Worm (Caenorhabditis elegans) whole organism, mixed stage, embryonic: ENCODE measurements around the gene srh-109.

Source experiments
- M03D4.4 ChIP-seq: sonication (generic microtip); optimal IDR thresholded peaks from 2 replicates; lab custom pipeline; 2017; ENCODE audit warnings: mild to moderate bottlenecking, missing genetic modification characterization, missing compliant biosample characterization
- bed-3 ChIP-seq: fragments of 200-800 bp; sonication (Bioruptor generic); optimal IDR thresholded peaks from 3 replicates; lab custom pipeline; 2018; ENCODE audit warnings: mild to moderate bottlenecking, missing genetic modification characterization, moderate library complexity, missing compliant biosample characterization
- blmp-1 ChIP-seq: fragments of 150-350 bp; optimal IDR thresholded peaks from 2 replicates; lab custom pipeline; 2014; ENCODE audit warnings: missing biosample characterization, missing genetic modification characterization
- ceh-39 ChIP-seq: fragments of 150-350 bp; optimal IDR thresholded peaks from 2 replicates; lab custom pipeline; 2014; ENCODE audit warnings: missing biosample characterization, missing genetic modification characterization
- ceh-43 ChIP-seq: fragments of 200-800 bp; sonication (Bioruptor generic); optimal IDR thresholded peaks from 2 replicates; lab custom pipeline; 2018; ENCODE audit warnings: mild to moderate bottlenecking, missing genetic modification characterization, moderate library complexity, missing compliant biosample characterization
- ceh-83 ChIP-seq: fragments of 200-800 bp; sonication (Bioruptor generic); optimal IDR thresholded peaks from 2 replicates; lab custom pipeline; 2018; ENCODE audit warnings: mild to moderate bottlenecking, missing genetic modification characterization, missing compliant biosample characterization
- ces-1 ChIP-seq: fragments of 150-350 bp; optimal IDR thresholded peaks from 2 replicates; lab custom pipeline; 2014; ENCODE audit warnings: missing biosample characterization, missing genetic modification reagents, missing genetic modification characterization
- cnd-1 ChIP-seq: fragments of 200-800 bp; sonication (Bioruptor generic); optimal IDR thresholded peaks from 2 replicates; lab custom pipeline; 2018; ENCODE audit warnings: mild to moderate bottlenecking, missing genetic modification characterization, missing compliant biosample characterization
- elt-1 ChIP-seq: sonication (generic microtip); optimal IDR thresholded peaks from 2 replicates; lab custom pipeline; 2017; ENCODE audit warnings: missing genetic modification characterization, mild to moderate bottlenecking, missing compliant biosample characterization, antibody characterized with exemption, moderate library complexity, borderline replicate concordance; ENCODE audit not compliant: insufficient read depth
- elt-3 ChIP-seq: fragments of 150-350 bp; optimal IDR thresholded peaks from 2 replicates; lab custom pipeline; 2014; ENCODE audit warnings: missing biosample characterization, missing genetic modification characterization
- flh-1 ChIP-seq: fragments of 200-800 bp; sonication (Bioruptor generic); optimal IDR thresholded peaks from 2 replicates; lab custom pipeline; 2018; ENCODE audit warnings: mild to moderate bottlenecking, missing genetic modification characterization, moderate library complexity, missing compliant biosample characterization
- hlh-1 ChIP-seq: fragments of 150-350 bp; optimal IDR thresholded peaks from 2 replicates; lab custom pipeline; 2014; ENCODE audit warnings: missing biosample characterization, missing genetic modification reagents, missing genetic modification characterization
- lin-13 ChIP-seq: fragments of 150-350 bp; optimal IDR thresholded peaks from 2 replicates; lab custom pipeline; 2014; ENCODE audit warnings: missing biosample characterization, missing genetic modification characterization
- lin-32 ChIP-seq: fragments of 200-800 bp; sonication (Bioruptor generic); optimal IDR thresholded peaks from 2 replicates; lab custom pipeline; 2018; ENCODE audit warnings: mild to moderate bottlenecking, missing genetic modification characterization, missing compliant biosample characterization
- lsy-2 ChIP-seq: fragments of 150-350 bp; optimal IDR thresholded peaks from 2 replicates; lab custom pipeline; 2014; ENCODE audit warnings: missing biosample characterization, missing genetic modification characterization
- mab-5 ChIP-seq: fragments of 150-350 bp; optimal IDR thresholded peaks from 2 replicates; lab custom pipeline; 2014; ENCODE audit warnings: missing biosample characterization, missing genetic modification characterization
- mep-1 ChIP-seq: fragments of 150-350 bp; optimal IDR thresholded peaks from 2 replicates; lab custom pipeline; 2017; ENCODE audit warnings: missing biosample characterization, missing genetic modification reagents, missing genetic modification characterization, inconsistent platforms
- mls-2 ChIP-seq: sonication (generic microtip); optimal IDR thresholded peaks from 2 replicates; lab custom pipeline; 2016; ENCODE audit warnings: mild to moderate bottlenecking, missing genetic modification characterization, moderate library complexity, missing compliant biosample characterization
- nhr-12 ChIP-seq: fragments of 150-350 bp; optimal IDR thresholded peaks from 2 replicates; lab custom pipeline; 2014; ENCODE audit warnings: missing biosample characterization, missing genetic modification characterization
- nhr-237 ChIP-seq: fragments of 150-350 bp; optimal IDR thresholded peaks from 2 replicates; lab custom pipeline; 2014; ENCODE audit warnings: missing biosample characterization, missing genetic modification characterization
- nhr-76 ChIP-seq: sonication (generic microtip); optimal IDR thresholded peaks from 2 replicates; lab custom pipeline; 2017; ENCODE audit warnings: missing biosample characterization, missing genetic modification characterization
- pha-4 ChIP-seq: fragments of 150-350 bp; optimal IDR thresholded peaks from 2 replicates; lab custom pipeline; 2018; ENCODE audit warnings: missing biosample characterization, missing genetic modification reagents, missing genetic modification characterization
- sem-2 ChIP-seq: fragments of 200-800 bp; sonication (Bioruptor generic); optimal IDR thresholded peaks from 2 replicates; lab custom pipeline; 2018; ENCODE audit warnings: mild to moderate bottlenecking, missing genetic modification characterization, missing compliant biosample characterization
- snpc-4 ChIP-seq: fragments of 150-350 bp; optimal IDR thresholded peaks from 2 replicates; lab custom pipeline; 2014; ENCODE audit warnings: missing biosample characterization, missing genetic modification characterization
- sptf-1 ChIP-seq: sonication (generic microtip); optimal IDR thresholded peaks from 2 replicates; lab custom pipeline; 2017; ENCODE audit warnings: mild to moderate bottlenecking, missing genetic modification characterization, moderate library complexity, missing compliant biosample characterization
- tbx-8 ChIP-seq: fragments of 200-800 bp; sonication (Bioruptor generic); optimal IDR thresholded peaks from 2 replicates; lab custom pipeline; 2018; ENCODE audit warnings: mild to moderate bottlenecking, missing genetic modification characterization, moderate library complexity, missing compliant biosample characterization
- unc-120 ChIP-seq: sonication (generic microtip); optimal IDR thresholded peaks from 2 replicates; lab custom pipeline; 2017; ENCODE audit warnings: missing genetic modification characterization, missing compliant biosample characterization; ENCODE audit not compliant: poor library complexity, severe bottlenecking
- unc-39 ChIP-seq: fragments of 150-350 bp; optimal IDR thresholded peaks from 2 replicates; lab custom pipeline; 2014; ENCODE audit warnings: missing biosample characterization, missing genetic modification characterization
- unc-62 ChIP-seq: fragments of 150-350 bp; optimal IDR thresholded peaks from 2 replicates; lab custom pipeline; 2014; ENCODE audit warnings: missing biosample characterization, missing genetic modification reagents, missing genetic modification characterization
- zip-8 ChIP-seq: fragments of 150-350 bp; optimal IDR thresholded peaks from 2 replicates; lab custom pipeline; 2014; ENCODE audit warnings: missing biosample characterization, missing genetic modification characterization
- ztf-11 ChIP-seq: fragments of 150-350 bp; optimal IDR thresholded peaks from 2 replicates; lab custom pipeline; 2014; ENCODE audit warnings: missing biosample characterization, missing genetic modification characterization

Gene srh-109

ce11 chrV:17243016-17243415 lies 22.8 kb upstream of the srh-109 start:
- TF ChIP-seq elt-3 (tag; lab: Kevin White, UChicago) = no peak
- no peak for TF ChIP-seq unc-62 (GFP tag; lab: Kevin White, UChicago)
- TF ChIP-seq bed-3 (GFP tag; lab: Kevin White, UChicago) = no peak
- no peak for TF ChIP-seq nhr-237 (tag; lab: Kevin White, UChicago)
- no peak for TF ChIP-seq sem-2 (GFP tag; lab: Kevin White, UChicago)
- TF ChIP-seq ztf-11 (tag; lab: Kevin White, UChicago) = no peak

ce11 chrV:17242552-17242951 lies 22.3 kb upstream of the srh-109 start, which contains the start of gene Y68A4B.3:
Y68A4B.3 (minus strand) TSS chrV:17242652.
- no peak for TF ChIP-seq unc-120 (tag; lab: Kevin White, UChicago)
- TF ChIP-seq mls-2 = no peak
- no peak for TF ChIP-seq ceh-43 (GFP tag; lab: Kevin White, UChicago)
- TF ChIP-seq mab-5 (tag; lab: Kevin White, UChicago) = no peak
- no peak for TF ChIP-seq nhr-76
- no peak for TF ChIP-seq pha-4 (tag; lab: Kevin White, UChicago)
- no peak for TF ChIP-seq ceh-83 (GFP tag; lab: Kevin White, UChicago)
- TF ChIP-seq lin-32 (GFP tag; lab: Kevin White, UChicago) = no peak
- no peak for TF ChIP-seq cnd-1
- no peak for TF ChIP-seq mep-1

ce11 chrV:17241278-17241661 lies 21.0 kb upstream of the srh-109 start:
- no peak for TF ChIP-seq flh-1 (GFP tag; lab: Kevin White, UChicago)
- no peak for TF ChIP-seq ztf-11 (tag; lab: Kevin White, UChicago)
- TF ChIP-seq nhr-12 (tag; lab: Kevin White, UChicago) = no peak
- TF ChIP-seq sptf-1 (tag; lab: Kevin White, UChicago) = no peak
- no peak for TF ChIP-seq mab-5 (tag; lab: Kevin White, UChicago)
- no peak for TF ChIP-seq nhr-237 (tag; lab: Kevin White, UChicago)
- no peak for TF ChIP-seq blmp-1 (tag; lab: Kevin White, UChicago)

ce11 chrV:17240579-17241277 lies 20.5 kb upstream of the srh-109 start:
- TF ChIP-seq tbx-8 (GFP tag; lab: Kevin White, UChicago) (no peak), snpc-4 (tag; lab: Kevin White, UChicago) (no peak), elt-1 (tag; lab: Kevin White, UChicago) (no peak), ceh-83 (GFP tag; lab: Kevin White, UChicago) (no peak), unc-39 (tag; lab: Kevin White, UChicago) (no peak), cnd-1 (no peak), mls-2 (no peak), elt-3 (tag; lab: Kevin White, UChicago) (no peak), blmp-1 (tag; lab: Kevin White, UChicago) (no peak), ceh-43 (GFP tag; lab: Kevin White, UChicago) (no peak), sptf-1 (tag; lab: Kevin White, UChicago) (no peak), nhr-237 (tag; lab: Kevin White, UChicago) (no peak), ces-1 (GFP tag; lab: Kevin White, UChicago) (no peak), zip-8 (tag; lab: Kevin White, UChicago) (no peak), ztf-11 (tag; lab: Kevin White, UChicago) (no peak), hlh-1 (tag; lab: Kevin White, UChicago) (no peak), lin-13 (tag; lab: Kevin White, UChicago) (no peak), ceh-39 (tag; lab: Kevin White, UChicago) (no peak), lsy-2 (no peak), bed-3 (GFP tag; lab: Kevin White, UChicago) (no peak)

- no peak for TF ChIP-seq elt-1 (tag; lab: Kevin White, UChicago)
- TF ChIP-seq ceh-39 (tag; lab: Kevin White, UChicago) = no peak
- no peak for TF ChIP-seq ztf-11 (tag; lab: Kevin White, UChicago)
- no peak for TF ChIP-seq sem-2 (GFP tag; lab: Kevin White, UChicago)
- no peak for TF ChIP-seq lin-13 (tag; lab: Kevin White, UChicago)
- no peak for TF ChIP-seq tbx-8 (GFP tag; lab: Kevin White, UChicago)
- no peak for TF ChIP-seq M03D4.4 (tag; lab: Kevin White, UChicago)
- no peak for TF ChIP-seq zip-8 (tag; lab: Kevin White, UChicago)
- no peak for TF ChIP-seq nhr-76
- no peak for TF ChIP-seq cnd-1
- TF ChIP-seq nhr-237 (tag; lab: Kevin White, UChicago) = no peak
- no peak for TF ChIP-seq mls-2
- no peak for TF ChIP-seq ceh-43 (GFP tag; lab: Kevin White, UChicago)
- no peak for TF ChIP-seq unc-39 (tag; lab: Kevin White, UChicago)
- no peak for TF ChIP-seq flh-1 (GFP tag; lab: Kevin White, UChicago)
- TF ChIP-seq ces-1 (GFP tag; lab: Kevin White, UChicago) = no peak
- TF ChIP-seq nhr-12 (tag; lab: Kevin White, UChicago) = no peak
- TF ChIP-seq elt-3 (tag; lab: Kevin White, UChicago) = no peak
- no peak for TF ChIP-seq mab-5 (tag; lab: Kevin White, UChicago)
- TF ChIP-seq sptf-1 (tag; lab: Kevin White, UChicago) = no peak
These were observed 18.6 kb upstream of the srh-109 start, which contains the start of gene T19C9.8 for ce11 chrV:17238799-17239198. T19C9.8 (plus strand) TSS chrV:17239097.
